Fruit fly (Drosophila melanogaster) whole organism, embryonic: Measurements from ENCODE around the gene CG14015.

Source experiments
- C15 ChIP-seq: fragments of 200-800 bp; sonication (Bioruptor generic); IDR thresholded peaks from 3 replicates; pipeline ENCODE4 v1.3.6; 2022; ENCODE audit warnings: missing biosample characterization, missing genetic modification characterization
- CG10366 ChIP-seq: fragments of 200-800 bp; sonication (Bioruptor generic); IDR thresholded peaks from 2 replicates; pipeline ENCODE4 v1.3.6; 2022; ENCODE audit warnings: missing biosample characterization, missing genetic modification characterization
- CG10565 ChIP-seq: fragments of 200-800 bp; sonication (Bioruptor generic); optimal IDR thresholded peaks from 3 replicates; lab custom pipeline; 2016; ENCODE audit warnings: missing biosample characterization, mild to moderate bottlenecking, missing genetic modification characterization
- CG11247 ChIP-seq: fragments of 200-800 bp; sonication (Bioruptor generic); IDR thresholded peaks from 2 replicates; pipeline ENCODE4 v1.3.6; 2022; ENCODE audit warnings: missing biosample characterization, missing genetic modification characterization
- CG12071 ChIP-seq: fragments of 200-800 bp; sonication (Bioruptor generic); optimal IDR thresholded peaks from 3 replicates; lab custom pipeline; 2018; ENCODE audit warnings: missing biosample characterization, mild to moderate bottlenecking, missing genetic modification characterization
- CG12942 ChIP-seq: fragments of 200-800 bp; sonication (Bioruptor generic); optimal IDR thresholded peaks from 3 replicates; lab custom pipeline; 2016; ENCODE audit warnings: missing biosample characterization, missing genetic modification characterization
- CG15479 ChIP-seq: fragments of 200-800 bp; sonication (Bioruptor generic); optimal IDR thresholded peaks from 3 replicates; lab custom pipeline; 2019; ENCODE audit warnings: missing biosample characterization, mild to moderate bottlenecking, missing genetic modification characterization, moderate library complexity
- CG15696 ChIP-seq: fragments of 200-800 bp; sonication (Bioruptor generic); optimal IDR thresholded peaks from 2 replicates; lab custom pipeline; 2019; ENCODE audit warnings: missing biosample characterization, mild to moderate bottlenecking, missing genetic modification characterization, moderate library complexity
- CG1647 ChIP-seq: fragments of 200-800 bp; sonication (Bioruptor generic); optimal IDR thresholded peaks from 3 replicates; lab custom pipeline; 2016; ENCODE audit warnings: missing biosample characterization, missing genetic modification characterization
- CG16815 ChIP-seq: fragments of 200-800 bp; sonication (Bioruptor generic); optimal IDR thresholded peaks from 3 replicates; lab custom pipeline; 2017; ENCODE audit warnings: missing biosample characterization, mild to moderate bottlenecking, missing genetic modification characterization
- CG16863 ChIP-seq: fragments of 200-800 bp; sonication (Bioruptor generic); optimal IDR thresholded peaks from 3 replicates; lab custom pipeline; 2016; ENCODE audit warnings: missing biosample characterization, missing genetic modification characterization
- CG18011 ChIP-seq: fragments of 200-800 bp; sonication (Bioruptor generic); optimal IDR thresholded peaks from 2 replicates; lab custom pipeline; 2017; ENCODE audit warnings: missing biosample characterization, missing genetic modification characterization, mild to moderate bottlenecking, moderate library complexity, missing genotype
- CG32772 ChIP-seq: fragments of 200-800 bp; sonication (Bioruptor generic); IDR thresholded peaks from 2 replicates; pipeline ENCODE4 v1.3.6; 2022; ENCODE audit warnings: missing biosample characterization, missing genetic modification characterization
- CG3726 ChIP-seq: fragments of 200-800 bp; sonication (Bioruptor generic); IDR thresholded peaks from 3 replicates; pipeline ENCODE4, ENCODE4 v1.3.6; 2022; ENCODE audit warnings: missing biosample characterization, missing genetic modification characterization
- CG3847 ChIP-seq: fragments of 200-800 bp; sonication (Bioruptor generic); IDR thresholded peaks from 2 replicates; pipeline ENCODE4 v1.3.6; 2022; ENCODE audit warnings: missing biosample characterization, missing genetic modification characterization
- CG7372 ChIP-seq: fragments of 200-800 bp; sonication (Bioruptor generic); IDR thresholded peaks from 2 replicates; pipeline ENCODE4 v1.3.6; 2022; ENCODE audit warnings: missing biosample characterization, missing genetic modification characterization
- CG7745 ChIP-seq: fragments of 200-800 bp; sonication (Bioruptor generic); optimal IDR thresholded peaks from 2 replicates; lab custom pipeline; 2018; ENCODE audit warnings: missing biosample characterization, mild to moderate bottlenecking, missing genetic modification characterization, moderate library complexity
- CG7928 ChIP-seq: fragments of 200-800 bp; sonication (Bioruptor generic); optimal IDR thresholded peaks from 2 replicates; lab custom pipeline; 2017; ENCODE audit warnings: missing biosample characterization, mild to moderate bottlenecking, missing genetic modification characterization
- CG8924 ChIP-seq: fragments of 200-800 bp; optimal IDR thresholded peaks from 3 replicates; lab custom pipeline; 2019; ENCODE audit warnings: missing biosample characterization, mild to moderate bottlenecking, missing genetic modification characterization, moderate library complexity
- CG9797 ChIP-seq: fragments of 200-800 bp; sonication (Bioruptor generic); optimal IDR thresholded peaks from 3 replicates; lab custom pipeline; 2018; ENCODE audit warnings: missing biosample characterization, mild to moderate bottlenecking, missing genetic modification characterization
- D19B ChIP-seq: fragments of 200-800 bp; sonication (Bioruptor generic); optimal IDR thresholded peaks from 2 replicates; lab custom pipeline; 2017; ENCODE audit warnings: missing biosample characterization, mild to moderate bottlenecking, missing genetic modification characterization
- E2f1 ChIP-seq: fragments of 200-800 bp; sonication (Bioruptor generic); IDR thresholded peaks from 2 replicates; pipeline ENCODE4 v1.3.6; 2022; ENCODE audit warnings: missing biosample characterization, missing genetic modification characterization
- Elba2 ChIP-seq: fragments of 200-800 bp; sonication (Bioruptor generic); optimal IDR thresholded peaks from 3 replicates; lab custom pipeline; 2016; ENCODE audit warnings: missing biosample characterization, missing genetic modification characterization
- H15 ChIP-seq: fragments of 200-800 bp; sonication (Bioruptor generic); IDR thresholded peaks from 3 replicates; pipeline ENCODE4 v1.3.6; 2022; ENCODE audit warnings: missing biosample characterization, missing genetic modification characterization
- Hr39 ChIP-seq: fragments of >200 bp; optimal IDR thresholded peaks from 2 replicates; lab custom pipeline; 2017
- Hr51 ChIP-seq, 2 experiments: fragments of 200-800 bp; sonication (Bioruptor generic); optimal IDR thresholded peaks; 2 replicates in 1 of 2; 3 replicates in 1 of 2; lab custom pipeline; 2016 to 2018; ENCODE audit warnings: missing biosample characterization in 2 of 2, missing genetic modification characterization in 2 of 2, mild to moderate bottlenecking in 1 of 2, moderate library complexity in 1 of 2
- Nf-YA ChIP-seq: fragments of 200-800 bp; sonication (Bioruptor generic); IDR thresholded peaks from 2 replicates; pipeline ENCODE4 v1.3.6; 2022; ENCODE audit warnings: missing biosample characterization, missing genetic modification characterization
- Oli ChIP-seq: fragments of 200-800 bp; sonication (Bioruptor generic); optimal IDR thresholded peaks from 2 replicates; lab custom pipeline; 2018; ENCODE audit warnings: missing biosample characterization, mild to moderate bottlenecking, missing genetic modification characterization, moderate library complexity
- Opbp ChIP-seq: fragments of 200-800 bp; sonication (Bioruptor generic); IDR thresholded peaks from 3 replicates; pipeline ENCODE4 v1.3.6; 2022; ENCODE audit warnings: missing biosample characterization, missing genetic modification characterization; ENCODE audit not compliant: partially characterized antibody
- PHDP ChIP-seq: fragments of 200-800 bp; sonication (Bioruptor generic); optimal IDR thresholded peaks from 3 replicates; lab custom pipeline; 2018; ENCODE audit warnings: missing biosample characterization, mild to moderate bottlenecking, missing genetic modification characterization, moderate library complexity
- Six4 ChIP-seq: fragments of 200-800 bp; sonication (Bioruptor generic); optimal IDR thresholded peaks from 2 replicates; lab custom pipeline; 2016; ENCODE audit warnings: missing biosample characterization, missing genetic modification characterization
- ara ChIP-seq: fragments of 200-800 bp; sonication (Bioruptor generic); IDR thresholded peaks from 2 replicates; pipeline ENCODE4 v1.3.6; 2022; ENCODE audit warnings: missing biosample characterization, missing genetic modification characterization
- az2 ChIP-seq: fragments of 200-800 bp; sonication (Bioruptor generic); optimal IDR thresholded peaks from 3 replicates; lab custom pipeline; 2016; ENCODE audit warnings: missing biosample characterization, missing genetic modification characterization
- br ChIP-seq: fragments of >200 bp; optimal IDR thresholded peaks from 2 replicates; lab custom pipeline; 2017
- croc ChIP-seq: fragments of 200-800 bp; sonication (Bioruptor generic); conservative IDR thresholded peaks from 3 replicates; pipeline ENCODE4 v1.3.6; 2022; ENCODE audit warnings: missing biosample characterization, missing genetic modification characterization
- knrl ChIP-seq: fragments of 200-800 bp; sonication (Bioruptor generic); IDR thresholded peaks from 3 replicates; pipeline ENCODE4 v1.3.6; 2022; ENCODE audit warnings: missing biosample characterization, missing genetic modification characterization; ENCODE audit not compliant: partially characterized antibody
- lmd ChIP-seq: fragments of 200-800 bp; sonication (Bioruptor generic); IDR thresholded peaks from 2 replicates; pipeline ENCODE4 v1.3.6; 2022; ENCODE audit warnings: missing biosample characterization, missing genetic modification characterization
- scrt ChIP-seq: fragments of 200-800 bp; sonication (Bioruptor generic); optimal IDR thresholded peaks from 2 replicates; lab custom pipeline; 2018; ENCODE audit warnings: missing biosample characterization, mild to moderate bottlenecking, missing genetic modification characterization, moderate library complexity
- ttk ChIP-seq: fragments of 200-800 bp; sonication (Bioruptor generic); IDR thresholded peaks from 2 replicates; pipeline ENCODE4 v2.1.2; 2022; ENCODE audit warnings: missing biosample characterization, missing genetic modification characterization
- wek ChIP-seq: fragments of 200-800 bp; sonication (Bioruptor generic); optimal IDR thresholded peaks from 3 replicates; lab custom pipeline; 2018; ENCODE audit warnings: missing biosample characterization, mild to moderate bottlenecking, missing genetic modification characterization, moderate library complexity

Gene CG14015

DNA sequence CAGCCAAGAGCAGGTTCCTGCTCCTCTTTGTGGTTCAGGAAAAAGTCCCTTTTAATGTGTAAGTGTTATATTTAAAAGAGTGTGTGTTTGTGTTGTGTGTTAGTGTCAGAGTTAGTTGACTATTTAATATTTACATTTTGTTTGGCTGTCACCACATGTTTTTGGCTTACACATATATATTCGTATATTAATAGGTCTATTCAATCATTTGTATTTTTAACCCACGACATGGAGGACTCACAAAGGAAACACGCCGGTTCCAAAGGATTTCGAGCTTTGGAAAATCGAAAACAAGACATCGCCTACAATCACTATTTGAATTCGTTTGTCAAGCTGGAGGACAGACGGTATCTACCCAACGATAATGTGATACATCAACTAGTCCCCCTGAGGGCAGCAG lies 14.8 kb upstream of the CG14015 start, which contains the start of the genes CG14013 and CG14017:
CG14013 (minus strand) TSS at position 101 of the 400 bp plus-strand sequence.
CG14017 (plus strand) TSS at position 148 of the 400 bp plus-strand sequence.
- TF ChIP-seq lmd (GFP tag; lab: Robert Waterston, UW), result no peak
- TF ChIP-seq Hr51 (GFP tag; optimal IDR thresholded peaks at IDR 0.05; lab: Kevin White, UChicago), result no peak
- TF ChIP-seq CG16863 (GFP tag; lab: Kevin White, UChicago), result no peak
- no peak for TF ChIP-seq PHDP (tag; lab: Kevin White, UChicago)
- no peak for TF ChIP-seq CG12071 (GFP tag; lab: Kevin White, UChicago)
- no peak for TF ChIP-seq CG3726 (GFP tag; lab: Robert Waterston, UW)
- no peak for TF ChIP-seq CG32772 (GFP tag; lab: Robert Waterston, UW)
- TF ChIP-seq Oli, result no peak
- no peak for TF ChIP-seq az2 (GFP tag; lab: Kevin White, UChicago)
- no peak for TF ChIP-seq CG11247 (GFP tag; lab: Robert Waterston, UW)
- TF ChIP-seq CG1647 (GFP tag; lab: Kevin White, UChicago), result no peak
- TF ChIP-seq CG3847, result no peak
- TF ChIP-seq, all 482 proteins: peak for 0

- TF ChIP-seq Opbp (GFP tag; lab: Robert Waterston, UW) (no peak), br (no peak), CG15696 (tag; lab: Kevin White, UChicago) (no peak), CG7745 (no peak), E2f1 (no peak), Nf-YA (GFP tag; lab: Robert Waterston, UW) (no peak), CG7372 (no peak), H15 (GFP tag; lab: Robert Waterston, UW) (no peak), Six4 (GFP tag; lab: Kevin White, UChicago) (no peak), CG12942 (no peak), CG16815 (GFP tag; lab: Kevin White, UChicago) (no peak), wek (GFP tag; lab: Kevin White, UChicago) (no peak), CG10366 (GFP tag; lab: Robert Waterston, UW) (no peak), croc (no peak), CG7928 (no peak)
Observed at dm6 chr2L:5551538-5551937, 12.5 kb upstream of the CG14015 start, which contains the start of gene CG18269. CG18269 (plus strand) TSS chr2L:5551838.

DNA sequence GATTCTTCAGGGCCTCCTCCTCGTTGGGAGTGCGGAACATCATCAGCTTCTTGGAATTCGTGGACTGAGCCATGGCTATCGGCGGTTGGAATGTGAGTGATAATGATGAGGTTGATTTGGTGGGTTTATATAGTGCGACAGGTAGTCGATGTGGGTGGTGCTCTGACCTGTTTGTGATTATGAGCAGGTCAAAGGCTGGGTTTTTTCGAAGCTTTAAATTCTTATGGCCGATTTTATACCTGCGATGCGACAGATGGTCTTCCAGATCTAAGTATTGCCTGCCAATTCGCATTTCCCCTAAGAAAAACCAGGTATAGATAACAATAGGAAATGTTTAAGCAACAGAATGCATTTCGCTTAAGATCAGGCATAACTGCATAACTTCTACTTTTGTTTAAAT lies 11.7 kb upstream of the CG14015 start, which contains the start of gene CG14014:
CG14014 (minus strand) TSS at position 101 of the 400 bp plus-strand sequence.
- TF ChIP-seq ttk (GFP tag; lab: Robert Waterston, UW) (no peak), scrt (GFP tag; lab: Kevin White, UChicago) (no peak), CG9797 (no peak), ara (GFP tag; lab: Robert Waterston, UW) (no peak), knrl (GFP tag; lab: Robert Waterston, UW) (no peak), CG10565 (no peak), D19B (no peak), CG15479 (GFP tag; lab: Kevin White, UChicago) (peak; percentile 34), Hr39 (no peak), Elba2 (GFP tag; lab: Kevin White, UChicago) (peak; percentile 83), CG8924 (tag; lab: Kevin White, UChicago) (no peak), CG18011 (GFP tag; lab: Kevin White, UChicago) (no peak), C15 (GFP tag; lab: Robert Waterston, UW) (no peak)
